Fruit fly (Drosophila melanogaster) S2 (cell line): ENCODE data around the gene PolE1.

Source experiments
- CG8478 ChIP-seq: fragments of >200 bp; optimal IDR thresholded peaks from 2 replicates; lab custom pipeline; 2018
- CTCF ChIP-seq, 2 experiments: fragments of >200 bp; optimal IDR thresholded peaks; 2 replicates each; lab custom pipeline; 2018

PolE1 gene

dm6 chr3R:23395720-23396119, 47.8 kb downstream of the PolE1 start:
- no peak for TF ChIP-seq CTCF (optimal IDR thresholded peaks at IDR 0.05; lab: Kevin White, UChicago)
- no peak for TF ChIP-seq CG8478 (lab: Kevin White, UChicago)

DNA sequence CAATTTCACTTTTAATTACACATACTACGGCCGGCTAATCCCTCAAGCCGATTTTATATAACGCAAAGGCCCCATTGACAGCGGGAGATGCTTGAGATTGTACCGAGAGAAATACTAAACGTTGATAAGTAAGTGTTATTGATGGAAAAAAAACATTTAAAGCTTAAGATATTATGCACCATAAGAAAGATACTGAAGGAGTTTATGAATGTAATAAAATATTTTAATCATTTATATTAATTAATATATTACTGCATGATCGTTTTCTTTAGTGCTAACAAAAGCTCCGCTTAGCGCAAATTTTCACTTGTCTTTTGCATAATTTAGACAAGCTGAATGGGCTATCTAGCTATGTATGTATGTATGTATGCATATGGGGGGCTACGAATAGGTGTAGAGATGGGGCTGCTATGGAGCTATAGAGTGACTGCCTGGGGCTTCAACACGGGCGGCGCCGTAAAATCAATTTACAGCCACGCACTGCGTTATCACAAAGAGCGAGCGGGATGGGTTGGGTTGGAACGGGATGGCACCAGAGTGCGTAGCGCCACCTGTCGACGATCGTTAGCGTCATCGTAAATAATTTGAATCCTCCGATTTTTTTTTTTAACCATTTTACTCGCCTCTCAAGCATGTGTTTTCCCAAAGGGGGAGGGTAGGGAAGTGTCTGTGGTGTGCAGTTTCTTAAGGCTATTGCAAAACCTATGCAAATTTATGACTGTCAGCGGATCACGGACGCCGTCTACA, 48.8 kb downstream of the PolE1 start:
- TF ChIP-seq CTCF (optimal IDR thresholded peaks at IDR 0.05; lab: Kevin White, UChicago) = peak; percentile 69 to 73
- TF ChIP-seq CG8478 (lab: Kevin White, UChicago) = no peak

DNA sequence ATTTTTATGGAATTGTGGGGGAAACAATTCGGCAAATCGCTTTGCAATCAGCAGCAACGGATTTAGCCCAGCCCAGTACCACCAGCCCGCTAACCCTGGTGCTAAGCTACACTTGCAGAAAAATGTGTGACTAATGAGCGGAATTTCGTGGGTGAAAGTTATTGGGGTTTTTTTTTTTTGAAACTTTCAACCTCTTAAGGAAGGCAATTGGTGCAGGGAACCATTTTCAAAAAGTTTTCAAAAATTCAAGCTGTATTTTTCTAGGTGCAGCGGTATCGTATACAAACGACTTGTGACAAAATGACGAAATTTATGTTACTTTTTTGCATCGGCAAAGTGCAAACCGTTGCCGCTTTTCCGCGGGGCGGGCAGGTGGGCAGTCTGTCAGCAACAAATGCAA, 51.1 kb downstream of the PolE1 start:
- no peak for TF ChIP-seq CTCF (optimal IDR thresholded peaks at IDR 0.05; lab: Kevin White, UChicago)
- no peak for TF ChIP-seq CG8478 (lab: Kevin White, UChicago)

DNA sequence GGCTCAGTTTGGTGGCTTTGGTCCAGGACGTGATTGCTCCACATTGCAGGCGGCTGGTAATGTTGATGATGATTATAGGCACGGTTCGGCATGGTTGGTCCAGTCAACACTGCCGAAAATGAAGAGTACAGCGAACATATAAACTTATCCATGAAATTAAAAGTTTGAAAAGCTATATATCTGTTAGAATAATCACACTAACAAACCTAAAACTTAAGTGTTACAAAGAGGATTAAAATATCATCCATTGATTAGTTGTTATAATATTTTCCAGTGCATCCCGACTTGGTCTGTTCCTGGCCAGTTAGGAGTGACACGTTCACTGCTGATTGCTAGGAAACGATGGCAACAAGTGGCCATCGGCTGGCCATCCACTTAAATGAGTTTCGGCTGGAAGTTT, 51.8 kb downstream of the PolE1 start:
- TF ChIP-seq CG8478 (lab: Kevin White, UChicago) = no peak
- TF ChIP-seq CTCF (optimal IDR thresholded peaks at IDR 0.05; lab: Kevin White, UChicago) = no peak

dm6 chr3R:23401519-23401918, 53.6 kb downstream of the PolE1 start:
- TF ChIP-seq CG8478 (lab: Kevin White, UChicago) (no peak), CTCF (optimal IDR thresholded peaks at IDR 0.05; lab: Kevin White, UChicago) (no peak)

- no peak for TF ChIP-seq CG8478 (lab: Kevin White, UChicago)
- TF ChIP-seq CTCF (optimal IDR thresholded peaks at IDR 0.05; lab: Kevin White, UChicago) = no peak
Measured at dm6 chr3R:23402508-23402907, 54.6 kb downstream of the PolE1 start, which contains the start of gene Ir94d. Ir94d (plus strand) TSS chr3R:23402808.

- TF ChIP-seq CG8478 (lab: Kevin White, UChicago) (no peak), CTCF (optimal IDR thresholded peaks at IDR 0.05; lab: Kevin White, UChicago) (no peak)
Measured at dm6 chr3R:23403628-23404027, 55.7 kb downstream of the PolE1 start, which contains the start of gene CG17380. CG17380 (minus strand) TSS chr3R:23403728.
